Worm (Caenorhabditis elegans) whole organism, dauer: ENCODE results near the gene him-4.

ENCODE experiments used
- unc-62 ChIP-seq: sonication (generic microtip); optimal IDR thresholded peaks from 2 replicates; lab custom pipeline; 2017; ENCODE audit warnings: missing biosample characterization, missing genetic modification reagents, missing genetic modification characterization

The him-4 gene

DNA sequence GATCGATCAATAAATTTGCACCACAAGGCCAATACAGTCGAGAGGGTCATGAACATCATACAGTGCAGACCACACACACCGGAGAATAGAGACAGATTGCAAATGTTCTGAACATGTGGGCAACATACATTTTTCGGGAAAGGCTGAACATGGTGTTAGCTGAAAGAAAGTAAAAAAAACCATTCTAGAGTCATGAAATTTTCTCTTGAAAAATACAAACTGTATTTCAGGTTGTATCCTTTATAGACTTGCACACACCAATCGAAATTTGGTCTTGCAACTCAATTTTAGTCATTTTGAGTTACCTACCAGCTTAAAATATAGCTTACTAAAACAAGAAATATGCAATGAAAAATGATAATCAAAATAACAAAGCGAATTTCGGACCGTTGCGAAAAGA lies 78.7 kb downstream of the him-4 start:
- TF ChIP-seq unc-62 (GFP tag; lab: Kevin White, UChicago): no peak

DNA sequence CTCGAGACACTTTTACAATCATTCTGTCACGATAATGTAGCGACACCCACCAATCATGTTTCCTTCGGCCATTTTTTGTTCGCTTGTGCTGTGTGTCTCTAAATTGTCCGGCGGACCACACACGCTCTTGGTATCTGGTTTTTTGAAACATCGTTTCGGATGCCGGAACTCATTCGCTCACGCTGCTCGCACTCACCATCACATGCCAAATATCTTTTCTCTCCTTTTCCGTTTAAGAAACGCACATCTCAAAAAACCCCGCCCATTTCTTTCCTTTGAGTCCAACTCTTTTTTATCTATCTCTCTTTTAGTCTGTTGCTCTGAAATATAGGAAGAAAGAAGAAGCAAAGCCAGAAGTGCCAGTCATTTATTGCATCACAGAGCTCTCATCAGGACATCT lies 81.2 kb downstream of the him-4 start, which contains the start of gene F36G3.3:
Gene F36G3.3, plus strand, starts transcription at position 306 of the 400 bp plus-strand sequence.
- no peak for TF ChIP-seq unc-62 (GFP tag; lab: Kevin White, UChicago)
